Worm (Caenorhabditis elegans) whole organism, mixed stage, embryonic: Measurements from ENCODE around the gene F13A7.7.

Source experiments
- blmp-1 ChIP-seq: fragments of 150-350 bp; optimal IDR thresholded peaks from 2 replicates; lab custom pipeline; 2014; ENCODE audit warnings: missing biosample characterization, missing genetic modification characterization
- lsy-2 ChIP-seq: fragments of 150-350 bp; optimal IDR thresholded peaks from 2 replicates; lab custom pipeline; 2014; ENCODE audit warnings: missing biosample characterization, missing genetic modification characterization
- mls-2 ChIP-seq: sonication (generic microtip); optimal IDR thresholded peaks from 2 replicates; lab custom pipeline; 2016; ENCODE audit warnings: mild to moderate bottlenecking, missing genetic modification characterization, moderate library complexity, missing compliant biosample characterization
- unc-39 ChIP-seq: fragments of 150-350 bp; optimal IDR thresholded peaks from 2 replicates; lab custom pipeline; 2014; ENCODE audit warnings: missing biosample characterization, missing genetic modification characterization
- unc-62 ChIP-seq: fragments of 150-350 bp; optimal IDR thresholded peaks from 2 replicates; lab custom pipeline; 2014; ENCODE audit warnings: missing biosample characterization, missing genetic modification reagents, missing genetic modification characterization
- zip-8 ChIP-seq: fragments of 150-350 bp; optimal IDR thresholded peaks from 2 replicates; lab custom pipeline; 2014; ENCODE audit warnings: missing biosample characterization, missing genetic modification characterization

- TF ChIP-seq unc-62 (GFP tag; lab: Kevin White, UChicago) (no peak), unc-39 (no peak), lsy-2 (tag; lab: Kevin White, UChicago) (no peak), mls-2 (tag; lab: Kevin White, UChicago) (no peak), zip-8 (tag; lab: Kevin White, UChicago) (no peak), blmp-1 (tag; lab: Kevin White, UChicago) (no peak)
Measured at ce11 chrV:16354675-16355074, 29.0 kb downstream of the F13A7.7 start.
